Worm (Caenorhabditis elegans): ENCODE data around the gene exos-9.

Gene exos-9

ce11 chrIII:7179538-7180301, 18.2 kb downstream of the exos-9 start, which contains the start of the genes rps-14 and rpl-36 (continued):
- TF ChIP-seq mdl-1 (tag; optimal IDR thresholded peaks at IDR 0.05) (peak in 1 of 2 experiments; percentile 82), dpl-1 (GFP tag; optimal IDR thresholded peaks at IDR 0.05) (peak; percentile 83 to 86 (median 86)), hpl-2 (GFP tag; optimal IDR thresholded peaks at IDR 0.05) (peak; percentile 78), lin-13 (GFP tag; optimal IDR thresholded peaks at IDR 0.05) (peak; percentile 87), Y116A8C.19 (tag; optimal IDR thresholded peaks at IDR 0.05; ENCODE audit: borderline replicate concordance) (no peak), mef-2 (tag; optimal IDR thresholded peaks at IDR 0.05) (peak; percentile 27), unc-86 (tag; optimal IDR thresholded peaks at IDR 0.05) (peak; percentile 80), mep-1 (tag; optimal IDR thresholded peaks at IDR 0.05) (peak; percentile 96), sup-37 (GFP tag; optimal IDR thresholded peaks at IDR 0.05) (no peak), pqm-1 (tag; optimal IDR thresholded peaks at IDR 0.05) (no peak), unc-62 (GFP tag; optimal IDR thresholded peaks at IDR 0.05) (no peak), snu-23 (GFP tag; optimal IDR thresholded peaks at IDR 0.05) (peak; percentile 95), alr-1 (tag; optimal IDR thresholded peaks at IDR 0.05; ENCODE audit: borderline replicate concordance) (no peak), mab-9 (GFP tag; IDR thresholded peaks at IDR 0.05) (peak; percentile 59), C16A3.4 (tag; optimal IDR thresholded peaks at IDR 0.05) (peak; percentile 96), aly-2 (tag; optimal IDR thresholded peaks at IDR 0.05) (peak; percentile 47), fkh-10 (GFP tag; optimal IDR thresholded peaks at IDR 0.05) (peak; percentile 66), unc-98 (GFP tag; IDR thresholded peaks at IDR 0.05) (no peak), tlp-1 (tag; optimal IDR thresholded peaks at IDR 0.05) (no peak), zag-1 (tag; optimal IDR thresholded peaks at IDR 0.05) (peak; percentile 51), ztf-4 (tag; optimal IDR thresholded peaks at IDR 0.05) (peak; percentile 67), ztf-11 (tag; optimal IDR thresholded peaks at IDR 0.05) (peak in 1 of 2 experiments; percentile 75), tbx-2 (tag; optimal IDR thresholded peaks at IDR 0.05) (peak; percentile 87), skn-1 (tag; optimal IDR thresholded peaks at IDR 0.05) (peak; percentile 94), nhr-47 (tag; optimal IDR thresholded peaks at IDR 0.05) (peak; percentile 92), ceh-82 (tag; optimal IDR thresholded peaks at IDR 0.05) (peak; percentile 88 to 90 (median 89)), efl-1 (optimal IDR thresholded peaks at IDR 0.05) (peak; percentile 90 to 92), efl-1 (GFP tag; optimal IDR thresholded peaks at IDR 0.05 in 1 of 2) (peak; percentile 82 to 97), lin-14 (GFP tag; optimal IDR thresholded peaks at IDR 0.05) (peak; percentile 92), fos-1 (tag; optimal IDR thresholded peaks at IDR 0.05) (peak; percentile 84), jun-1 (tag; optimal IDR thresholded peaks at IDR 0.05) (peak; percentile 86), nhr-84 (tag; optimal IDR thresholded peaks at IDR 0.05) (no peak), nhr-90 (tag; optimal IDR thresholded peaks at IDR 0.05; ENCODE audit: poor library complexity) (peak; percentile 92), xbp-1 (tag; optimal IDR thresholded peaks at IDR 0.05) (peak; percentile 94)

- no peak for TF ChIP-seq efl-1 (optimal IDR thresholded peaks at IDR 0.05)
- peak in 1 of 2 experiments; percentile 85 for TF ChIP-seq efl-1 (GFP tag; optimal IDR thresholded peaks at IDR 0.05 in 1 of 2)
- TF ChIP-seq nhr-85 (tag): peak; percentile 46
- no peak for TF ChIP-seq pqm-1 (tag; optimal IDR thresholded peaks at IDR 0.05)
- peak in 1 of 2 experiments; percentile 14 for TF ChIP-seq lsy-2 (tag; optimal IDR thresholded peaks at IDR 0.05)
Measured at ce11 chrIII:7178497-7178896, 19.4 kb downstream of the exos-9 start.

DNA sequence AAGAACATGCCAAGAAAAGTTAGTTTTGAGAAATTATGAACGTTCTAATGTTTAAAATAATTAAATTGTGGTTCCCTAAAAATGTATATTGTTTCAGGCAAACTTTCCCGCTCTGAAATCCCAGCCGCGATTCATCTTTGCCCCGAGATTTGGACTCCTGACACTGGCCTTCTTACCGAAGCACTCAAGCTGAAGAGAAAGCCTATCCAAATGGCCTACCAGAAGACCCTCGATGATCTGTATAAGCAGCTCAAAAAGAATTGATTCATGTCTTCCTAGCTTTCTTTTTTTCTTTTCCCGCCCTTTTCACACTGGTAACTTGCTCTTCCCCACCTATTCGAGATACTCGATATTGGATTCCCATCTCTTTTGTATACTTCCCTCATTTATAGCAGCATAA, 27.8 kb downstream of the exos-9 start:
- no peak for TF ChIP-seq ceh-82 (tag; optimal IDR thresholded peaks at IDR 0.05)
- TF ChIP-seq nhr-28 (tag; optimal IDR thresholded peaks at IDR 0.05): no peak
- TF ChIP-seq lin-15B (tag; optimal IDR thresholded peaks at IDR 0.05): no peak
- TF ChIP-seq swsn-7 (tag; optimal IDR thresholded peaks at IDR 0.05): no peak
- no peak for TF ChIP-seq mep-1 (tag; optimal IDR thresholded peaks at IDR 0.05)
- TF ChIP-seq tbx-2 (tag; optimal IDR thresholded peaks at IDR 0.05): no peak
- no peak for TF ChIP-seq fos-1 (tag; optimal IDR thresholded peaks at IDR 0.05)
- no peak for TF ChIP-seq lir-3 (tag; optimal IDR thresholded peaks at IDR 0.05; ENCODE audit: poor library complexity)
- TF ChIP-seq elt-2 (tag; optimal IDR thresholded peaks at IDR 0.05): no peak
- TF ChIP-seq nhr-71 (tag; optimal IDR thresholded peaks at IDR 0.05): no peak
- TF ChIP-seq hpl-2 (GFP tag; optimal IDR thresholded peaks at IDR 0.05): no peak
- TF ChIP-seq unc-98 (GFP tag; IDR thresholded peaks at IDR 0.05): no peak
- no peak for TF ChIP-seq lin-13 (GFP tag; optimal IDR thresholded peaks at IDR 0.05)
- no peak for TF ChIP-seq elt-3 (tag; optimal IDR thresholded peaks at IDR 0.05)
- TF ChIP-seq lin-39 (tag; optimal IDR thresholded peaks at IDR 0.05): no peak
